Worm (Caenorhabditis elegans): ENCODE data around the gene cyn-3.
A peak's percentile ranks its signal among the peaks of the same experiment; 100 is the strongest.

cyn-3 gene

ce11 chrV:15187083-15188057 lies 2.4 kb upstream of the cyn-3 start, which contains the start of the genes cyn-7 and bath-36 (continued):
- TF ChIP-seq dmd-8 (GFP tag; IDR thresholded peaks at IDR 0.05) = no peak
- peak; percentile 81 for TF ChIP-seq dpl-1 (GFP tag; optimal IDR thresholded peaks at IDR 0.05)
- TF ChIP-seq spr-1 (tag; optimal IDR thresholded peaks at IDR 0.05) = peak; percentile 22
- peak; percentile 62; the same call in 1 of the 2 replicates for TF ChIP-seq zfp-3 (GFP tag; conservative IDR thresholded peaks at IDR 0.05)
- TF ChIP-seq attf-4 (tag; optimal IDR thresholded peaks at IDR 0.05) = no peak
- TF ChIP-seq fkh-10 (GFP tag; optimal IDR thresholded peaks at IDR 0.05) = peak; percentile 37
- peak; percentile 68 for TF ChIP-seq T20F7.1 (GFP tag; optimal IDR thresholded peaks at IDR 0.05)
- peak; percentile 75 for TF ChIP-seq dmd-6 (GFP tag; IDR thresholded peaks at IDR 0.05)
- TF ChIP-seq ceh-20 (GFP tag; IDR thresholded peaks at IDR 0.05) = no peak
- peak; percentile 71; the same call in 1 of the 2 replicates for TF ChIP-seq mdt-29 (GFP tag; IDR thresholded peaks at IDR 0.05)
- 0 out of 2 replicates have a peak, but pooled peaks have one; percentile 28 for TF ChIP-seq arid-1 (GFP tag; conservative IDR thresholded peaks at IDR 0.05)
- peak; percentile 75 for TF ChIP-seq mes-2 (tag; optimal IDR thresholded peaks at IDR 0.05; ENCODE audit: poor library complexity, severe bottlenecking)
- 0 out of 2 replicates have a peak, but pooled peaks have one; percentile 34 for TF ChIP-seq php-3 (GFP tag; IDR thresholded peaks at IDR 0.05)
- TF ChIP-seq hif-1 (tag; optimal IDR thresholded peaks at IDR 0.05) = peak in 1 of 2 experiments; percentile 29
- TF ChIP-seq sdz-12 (GFP tag; optimal IDR thresholded peaks at IDR 0.05) = no peak
- TF ChIP-seq Y105C5A.15 (GFP tag; IDR thresholded peaks at IDR 0.05) = no peak
- TF ChIP-seq nhr-41 (GFP tag; IDR thresholded peaks at IDR 0.05) = no peak
- peak; percentile 75 for TF ChIP-seq T26A8.4 (GFP tag; IDR thresholded peaks at IDR 0.05)
- TF ChIP-seq lim-7 (GFP tag; IDR thresholded peaks at IDR 0.05) = no peak
- no peak for TF ChIP-seq tag-97 (GFP tag; IDR thresholded peaks at IDR 0.05)
- TF ChIP-seq nhr-25 (tag; optimal IDR thresholded peaks at IDR 0.05; ENCODE audit: borderline replicate concordance, insufficient read depth) = peak; percentile 33
- peak; percentile 20 for TF ChIP-seq hlh-30 (tag; optimal IDR thresholded peaks at IDR 0.05; ENCODE audit: insufficient read depth)
- no peak for TF ChIP-seq nhr-10 (tag; optimal IDR thresholded peaks at IDR 0.05)
- TF ChIP-seq mxl-3 (GFP tag; optimal IDR thresholded peaks at IDR 0.05) = peak; percentile 78
- no peak for TF ChIP-seq lin-39 (tag; optimal IDR thresholded peaks at IDR 0.05)
- TF ChIP-seq vab-7 (GFP tag; IDR thresholded peaks at IDR 0.05) = no peak
- peak; percentile 48 for TF ChIP-seq ztf-7 (tag; optimal IDR thresholded peaks at IDR 0.05)
- TF ChIP-seq pha-4 (GFP tag; IDR thresholded peaks at IDR 0.05) = 0 out of 2 replicates have a peak, but pooled peaks have one; percentile 37
- peak; percentile 38 for TF ChIP-seq pha-4 (tag; optimal IDR thresholded peaks at IDR 0.05)
- peak in 1 of 2 experiments; percentile 55 for TF ChIP-seq mdl-1 (tag; optimal IDR thresholded peaks at IDR 0.05)
- TF ChIP-seq nhr-6 (tag; optimal IDR thresholded peaks at IDR 0.05) = peak; percentile 74
- TF ChIP-seq nhr-102 (tag; optimal IDR thresholded peaks at IDR 0.05) = peak; percentile 77
- TF ChIP-seq aha-1 (tag) = peak; percentile 92
- no peak for TF ChIP-seq egl-27 (tag; optimal IDR thresholded peaks at IDR 0.05)
- TF ChIP-seq lin-13 (GFP tag; optimal IDR thresholded peaks at IDR 0.05) = peak; percentile 62
- TF ChIP-seq nhr-11 (tag; optimal IDR thresholded peaks at IDR 0.05) = peak; percentile 71
- TF ChIP-seq jun-1 (tag; optimal IDR thresholded peaks at IDR 0.05) = no peak
- TF ChIP-seq egl-43 (GFP tag; IDR thresholded peaks at IDR 0.05) = no peak
- no peak for TF ChIP-seq F49E8.2 (tag; optimal IDR thresholded peaks at IDR 0.05; ENCODE audit: borderline replicate concordance)
